Fruit fly (Drosophila melanogaster) whole organism, embryonic: Measurements from ENCODE around the gene CG44476.

Source experiments
- CG10147 ChIP-seq: fragments of 200-800 bp; sonication (Bioruptor generic); optimal IDR thresholded peaks from 2 replicates; lab custom pipeline; 2019; ENCODE audit warnings: missing biosample characterization, mild to moderate bottlenecking, missing genetic modification characterization, moderate library complexity
- CG10321 ChIP-seq: fragments of 200-800 bp; sonication (Bioruptor generic); IDR thresholded peaks from 2 replicates; pipeline ENCODE4 v1.3.6; 2022; ENCODE audit warnings: missing biosample characterization, missing genetic modification characterization
- CG10366 ChIP-seq: fragments of 200-800 bp; sonication (Bioruptor generic); IDR thresholded peaks from 2 replicates; pipeline ENCODE4 v1.3.6; 2022; ENCODE audit warnings: missing biosample characterization, missing genetic modification characterization
- CG10979 ChIP-seq: fragments of 200-800 bp; sonication (Bioruptor generic); optimal IDR thresholded peaks from 2 replicates; lab custom pipeline; 2018; ENCODE audit warnings: missing biosample characterization, mild to moderate bottlenecking, missing genetic modification characterization, moderate library complexity
- CG11504 ChIP-seq: fragments of 200-800 bp; sonication (Bioruptor generic); optimal IDR thresholded peaks from 3 replicates; lab custom pipeline; 2019; ENCODE audit warnings: missing biosample characterization, mild to moderate bottlenecking, missing genetic modification characterization, moderate library complexity
- CG12299 ChIP-seq: fragments of 200-800 bp; sonication (Bioruptor generic); optimal IDR thresholded peaks from 2 replicates; lab custom pipeline; 2018; ENCODE audit warnings: missing biosample characterization, mild to moderate bottlenecking, missing genetic modification characterization
- CG13287 ChIP-seq: fragments of 200-800 bp; sonication (Bioruptor generic); IDR thresholded peaks from 2 replicates; pipeline ENCODE4 v1.3.6; 2022; ENCODE audit warnings: missing biosample characterization, missing genetic modification characterization; ENCODE audit not compliant: partially characterized antibody
- CG13624 ChIP-seq: fragments of 200-800 bp; sonication (Bioruptor generic); optimal IDR thresholded peaks from 2 replicates; lab custom pipeline; 2016; ENCODE audit warnings: missing biosample characterization, missing genetic modification characterization
- CG14441 ChIP-seq: fragments of 200-800 bp; sonication (Bioruptor generic); IDR thresholded peaks from 2 replicates; pipeline ENCODE4 v1.3.6; 2022; ENCODE audit warnings: missing biosample characterization, missing genetic modification characterization
- CG15514 ChIP-seq: fragments of 200-800 bp; sonication (Bioruptor generic); optimal IDR thresholded peaks from 3 replicates; lab custom pipeline; 2017; ENCODE audit warnings: missing biosample characterization, missing genetic modification characterization, mild to moderate bottlenecking, moderate library complexity, missing genetic modification reagents
- CG17186 ChIP-seq: fragments of 200-800 bp; sonication (Bioruptor generic); optimal IDR thresholded peaks from 3 replicates; lab custom pipeline; 2017; ENCODE audit warnings: missing biosample characterization, missing genetic modification reagents, missing genetic modification characterization
- CG17612 ChIP-seq: fragments of 200-800 bp; sonication (Bioruptor generic); IDR thresholded peaks from 2 replicates; pipeline ENCODE4 v1.3.6; 2022; ENCODE audit warnings: missing biosample characterization, missing genetic modification characterization
- CG18764 ChIP-seq: fragments of 200-800 bp; sonication (Bioruptor generic); optimal IDR thresholded peaks from 3 replicates; lab custom pipeline; 2016; ENCODE audit warnings: missing biosample characterization, missing genetic modification characterization
- CG30431 ChIP-seq: fragments of 200-800 bp; sonication (Bioruptor generic); optimal IDR thresholded peaks from 2 replicates; lab custom pipeline; 2017; ENCODE audit warnings: missing biosample characterization, missing genetic modification characterization
- CG42726 ChIP-seq: fragments of 200-800 bp; sonication (Bioruptor generic); IDR thresholded peaks from 2 replicates; pipeline ENCODE4 v1.3.6; 2022; ENCODE audit warnings: missing biosample characterization, missing genetic modification characterization; ENCODE audit not compliant: partially characterized antibody
- CG4820 ChIP-seq: fragments of 200-800 bp; sonication (Bioruptor generic); optimal IDR thresholded peaks from 3 replicates; lab custom pipeline; 2016; ENCODE audit warnings: missing biosample characterization, missing genetic modification characterization
- CG6272 ChIP-seq: fragments of 200-800 bp; sonication (Bioruptor generic); IDR thresholded peaks from 2 replicates; pipeline ENCODE4 v1.3.6; 2022; ENCODE audit warnings: missing biosample characterization, missing genetic modification characterization
- CG7357 ChIP-seq: fragments of 200-800 bp; sonication (Bioruptor generic); IDR thresholded peaks from 3 replicates; pipeline ENCODE4 v1.3.6; 2022; ENCODE audit warnings: missing biosample characterization, missing genetic modification characterization
- CG8290 ChIP-seq, 3 experiments: fragments of 200-800 bp; sonication (Bioruptor generic); optimal IDR thresholded peaks; 2 replicates each; lab custom pipeline; 2016 to 2019; ENCODE audit warnings: missing biosample characterization in 3 of 3, missing genetic modification characterization in 3 of 3, mild to moderate bottlenecking in 2 of 3, moderate library complexity in 1 of 3
- CG8944 ChIP-seq: fragments of 200-800 bp; sonication (Bioruptor generic); optimal IDR thresholded peaks from 3 replicates; lab custom pipeline; 2016; ENCODE audit warnings: missing biosample characterization, missing genetic modification characterization
- D19B ChIP-seq: fragments of 200-800 bp; sonication (Bioruptor generic); optimal IDR thresholded peaks from 2 replicates; lab custom pipeline; 2017; ENCODE audit warnings: missing biosample characterization, mild to moderate bottlenecking, missing genetic modification characterization
- Dbx ChIP-seq: fragments of 200-800 bp; sonication (Bioruptor generic); IDR thresholded peaks from 3 replicates; pipeline ENCODE4 v1.3.6; 2022; ENCODE audit warnings: missing biosample characterization, missing genetic modification characterization
- Deaf1 ChIP-seq: fragments of 200-800 bp; optimal IDR thresholded peaks from 3 replicates; lab custom pipeline; 2019; ENCODE audit warnings: missing biosample characterization, mild to moderate bottlenecking, missing genetic modification characterization, moderate library complexity
- Dip3 ChIP-seq: fragments of 200-800 bp; sonication (Bioruptor generic); optimal IDR thresholded peaks from 3 replicates; lab custom pipeline; 2016; ENCODE audit warnings: missing biosample characterization, missing genetic modification characterization
- Fer3 ChIP-seq: fragments of 200-800 bp; sonication (Bioruptor generic); optimal IDR thresholded peaks from 2 replicates; lab custom pipeline; 2018; ENCODE audit warnings: missing biosample characterization, mild to moderate bottlenecking, missing genetic modification characterization, moderate library complexity
- Kr ChIP-seq: fragments of 200-800 bp; sonication (Bioruptor generic); optimal IDR thresholded peaks from 2 replicates; lab custom pipeline; 2017; ENCODE audit warnings: missing biosample characterization, mild to moderate bottlenecking, missing genetic modification characterization
- Mes4 ChIP-seq: fragments of 200-800 bp; sonication (Bioruptor generic); optimal IDR thresholded peaks from 2 replicates; lab custom pipeline; 2016; ENCODE audit warnings: missing biosample characterization, missing genetic modification characterization
- NC2β ChIP-seq: fragments of 200-800 bp; sonication (Bioruptor generic); optimal IDR thresholded peaks from 2 replicates; lab custom pipeline; 2016; ENCODE audit warnings: missing biosample characterization, missing genetic modification characterization
- Nf-YA ChIP-seq: fragments of 200-800 bp; sonication (Bioruptor generic); IDR thresholded peaks from 2 replicates; pipeline ENCODE4 v1.3.6; 2022; ENCODE audit warnings: missing biosample characterization, missing genetic modification characterization
- Xbp1 ChIP-seq: fragments of 200-800 bp; sonication (Bioruptor generic); optimal IDR thresholded peaks from 3 replicates; lab custom pipeline; 2016; ENCODE audit warnings: missing biosample characterization, mild to moderate bottlenecking, missing genetic modification characterization
- ab ChIP-seq: fragments of 200-800 bp; sonication (Bioruptor generic); optimal IDR thresholded peaks from 2 replicates; lab custom pipeline; 2016; ENCODE audit warnings: missing biosample characterization, missing genetic modification characterization
- caup ChIP-seq: fragments of 200-800 bp; sonication (Bioruptor generic); optimal IDR thresholded peaks from 3 replicates; lab custom pipeline; 2017; ENCODE audit warnings: missing biosample characterization, mild to moderate bottlenecking, missing genetic modification characterization, moderate library complexity; ENCODE audit not compliant: severe bottlenecking
- chinmo ChIP-seq: fragments of 200-800 bp; sonication (Bioruptor generic); IDR thresholded peaks from 4 replicates; pipeline ENCODE4 v1.3.6; 2022; ENCODE audit warnings: missing biosample characterization, missing genetic modification characterization; ENCODE audit not compliant: partially characterized antibody
- eve ChIP-seq, 2 experiments: fragments of >200 bp; optimal IDR thresholded peaks; 2 replicates each; lab custom pipeline; 2017; ENCODE audit warnings: missing biosample characterization in 2 of 2, missing genetic modification characterization in 2 of 2
- ind ChIP-seq: fragments of 200-800 bp; sonication (Bioruptor generic); optimal IDR thresholded peaks from 3 replicates; lab custom pipeline; 2016; ENCODE audit warnings: missing biosample characterization, missing genetic modification characterization
- jumu ChIP-seq: fragments of 200-800 bp; sonication (Bioruptor generic); optimal IDR thresholded peaks from 3 replicates; lab custom pipeline; 2016; ENCODE audit warnings: missing biosample characterization, missing genetic modification characterization
- lab ChIP-seq: fragments of 200-800 bp; sonication (Bioruptor generic); optimal IDR thresholded peaks from 3 replicates; lab custom pipeline; 2017; ENCODE audit warnings: missing biosample characterization, missing genetic modification characterization, mild to moderate bottlenecking, moderate library complexity, missing genetic modification reagents
- luna ChIP-seq: fragments of 200-800 bp; sonication (Bioruptor generic); optimal IDR thresholded peaks from 2 replicates; lab custom pipeline; 2016; ENCODE audit warnings: missing biosample characterization, missing genetic modification characterization
- nom ChIP-seq: fragments of 200-800 bp; sonication (Bioruptor generic); optimal IDR thresholded peaks from 2 replicates; lab custom pipeline; 2017; ENCODE audit warnings: missing biosample characterization, missing genetic modification characterization, mild to moderate bottlenecking, moderate library complexity, missing genetic modification reagents
- org-1 ChIP-seq: fragments of 200-800 bp; sonication (Bioruptor generic); optimal IDR thresholded peaks from 2 replicates; lab custom pipeline; 2017; ENCODE audit warnings: missing biosample characterization, missing genetic modification characterization
- peb ChIP-seq: fragments of 200-800 bp; sonication (Bioruptor generic); IDR thresholded peaks from 2 replicates; pipeline ENCODE4 v1.3.6; 2022; ENCODE audit warnings: missing biosample characterization, missing genetic modification characterization
- pnt ChIP-seq: fragments of 200-800 bp; sonication (Bioruptor generic); optimal IDR thresholded peaks from 3 replicates; lab custom pipeline; 2016; ENCODE audit warnings: missing biosample characterization, missing genetic modification characterization
- sc ChIP-seq, 3 experiments: fragments of >200 bp in 2 of 3; fragments of 200-800 bp in 1 of 3; sonication (Bioruptor generic) in 1 of 3; optimal IDR thresholded peaks; 2 replicates in 2 of 3; 3 replicates in 1 of 3; lab custom pipeline; 2017; ENCODE audit warnings: mild to moderate bottlenecking in 1 of 3, missing biosample characterization in 1 of 3, missing genetic modification characterization in 1 of 3, missing genetic modification reagents in 1 of 3
- trem ChIP-seq: fragments of 200-800 bp; optimal IDR thresholded peaks from 3 replicates; lab custom pipeline; 2019; ENCODE audit warnings: missing biosample characterization, mild to moderate bottlenecking, missing genetic modification characterization, moderate library complexity
- tx ChIP-seq: fragments of 200-800 bp; sonication (Bioruptor generic); optimal IDR thresholded peaks from 2 replicates; lab custom pipeline; 2016; ENCODE audit warnings: missing biosample characterization, missing genetic modification characterization
- vnd ChIP-seq: fragments of 200-800 bp; sonication (Bioruptor generic); IDR thresholded peaks from 3 replicates; pipeline ENCODE4 v1.3.6; 2022; ENCODE audit warnings: missing biosample characterization, missing genetic modification characterization; ENCODE audit not compliant: partially characterized antibody
- vvl ChIP-seq: fragments of 200-800 bp; sonication (Bioruptor generic); IDR thresholded peaks from 2 replicates; pipeline ENCODE4 v1.3.6; 2022; ENCODE audit warnings: missing biosample characterization, missing genetic modification characterization
- zfh2 ChIP-seq: fragments of 200-800 bp; sonication (Bioruptor generic); optimal IDR thresholded peaks from 2 replicates; lab custom pipeline; 2016; ENCODE audit warnings: missing biosample characterization, missing genetic modification characterization

CG44476 gene

dm6 chr2L:18150393-18151133, 37.6 kb upstream of the CG44476 start (continued):
- TF ChIP-seq Nf-YA (GFP tag; lab: Robert Waterston, UW) (no peak), CG7357 (GFP tag; lab: Robert Waterston, UW) (peak; percentile 9; the same call in 1 of the 3 replicates), CG30431 (GFP tag; lab: Kevin White, UChicago) (no peak), CG8944 (GFP tag; lab: Kevin White, UChicago) (no peak), Deaf1 (no peak), NC2β (GFP tag; lab: Kevin White, UChicago) (no peak), CG8290 (GFP tag; optimal IDR thresholded peaks at IDR 0.05; lab: Kevin White, UChicago) (no peak), CG8290 (tag; optimal IDR thresholded peaks at IDR 0.05; lab: Kevin White, UChicago) (peak in 1 of 2 experiments; percentile 58), Dbx (peak; percentile 59; the same call in 2 of the 3 replicates), CG14441 (GFP tag; lab: Robert Waterston, UW) (peak; percentile 63), luna (no peak), trem (tag; lab: Kevin White, UChicago) (no peak), CG17612 (GFP tag; lab: Robert Waterston, UW) (no peak), CG10147 (GFP tag; lab: Kevin White, UChicago) (no peak), pnt (GFP tag; lab: Kevin White, UChicago) (no peak), D19B (GFP tag; lab: Kevin White, UChicago) (no peak), CG10321 (GFP tag; lab: Robert Waterston, UW) (no peak), vvl (GFP tag; lab: Robert Waterston, UW) (peak; percentile 74), Fer3 (tag; lab: Kevin White, UChicago) (peak; percentile 47), Mes4 (GFP tag; lab: Kevin White, UChicago) (no peak), chinmo (peak; percentile 83; the same call in 2 of the 4 replicates), sc (optimal IDR thresholded peaks at IDR 0.05; lab: Kevin White, UChicago) (no peak), sc (GFP tag; optimal IDR thresholded peaks at IDR 0.05; lab: Kevin White, UChicago) (no peak), CG10979 (tag; lab: Kevin White, UChicago) (no peak), CG12299 (tag; lab: Kevin White, UChicago) (no peak), CG4820 (GFP tag; lab: Kevin White, UChicago) (no peak), nom (GFP tag; lab: Kevin White, UChicago) (no peak), ind (GFP tag; lab: Kevin White, UChicago) (peak; percentile 31), CG18764 (no peak), Dip3 (GFP tag; lab: Kevin White, UChicago) (no peak), CG15514 (GFP tag; lab: Kevin White, UChicago) (peak; percentile 22), ab (GFP tag; lab: Kevin White, UChicago) (no peak), org-1 (peak; percentile 5), vnd (GFP tag; lab: Robert Waterston, UW) (no peak), CG13287 (no peak), CG42726 (GFP tag; lab: Robert Waterston, UW) (no peak), jumu (GFP tag; lab: Kevin White, UChicago) (peak; percentile 20), Xbp1 (peak; percentile 16), zfh2 (GFP tag; lab: Kevin White, UChicago) (no peak), CG13624 (GFP tag; lab: Kevin White, UChicago) (no peak), Kr (GFP tag; lab: Kevin White, UChicago) (no peak), CG6272 (no peak), tx (GFP tag; lab: Kevin White, UChicago) (no peak), CG10366 (GFP tag; lab: Robert Waterston, UW) (peak; percentile 28; the same call in 1 of the 2 replicates), CG11504 (tag; lab: Kevin White, UChicago) (peak; percentile 21), caup (no peak), CG17186 (GFP tag; lab: Kevin White, UChicago) (no peak), peb (no peak), lab (GFP tag; lab: Kevin White, UChicago) (peak; percentile 44), eve (GFP tag; optimal IDR thresholded peaks at IDR 0.05; lab: Kevin White, UChicago) (no peak)
